Fruit fly (Drosophila melanogaster) whole organism, wandering third instar larva: ENCODE measurements around the gene CG3618.

Source experiments
- Abd-B ChIP-seq: fragments of >200 bp; optimal IDR thresholded peaks from 2 replicates; lab custom pipeline; 2017; ENCODE audit warnings: missing biosample characterization, missing genetic modification characterization
- CG32264 ChIP-seq: fragments of 200-800 bp; sonication (Bioruptor generic); optimal IDR thresholded peaks from 2 replicates; lab custom pipeline; 2016; ENCODE audit warnings: missing biosample characterization, missing genetic modification characterization
- CG9705 ChIP-seq: fragments of 200-800 bp; sonication (Bioruptor generic); optimal IDR thresholded peaks from 2 replicates; lab custom pipeline; 2018; ENCODE audit warnings: missing biosample characterization, mild to moderate bottlenecking, missing genetic modification characterization
- CrebA ChIP-seq: fragments of 200-800 bp; sonication (Bioruptor generic); optimal IDR thresholded peaks from 2 replicates; lab custom pipeline; 2016; ENCODE audit warnings: missing biosample characterization, mild to moderate bottlenecking, missing genetic modification characterization, borderline replicate concordance
- Dfd ChIP-seq: fragments of >200 bp; optimal IDR thresholded peaks from 2 replicates; lab custom pipeline; 2017; ENCODE audit warnings: missing biosample characterization, missing genetic modification characterization
- Dif ChIP-seq: fragments of 200-275, 200-300 bp; sonication (Bioruptor generic); optimal IDR thresholded peaks from 2 replicates; lab custom pipeline; 2018; ENCODE audit warnings: missing biosample characterization, missing genetic modification characterization; ENCODE audit not compliant: partially characterized antibody
- GATAd ChIP-seq: sonication (Bioruptor generic); optimal IDR thresholded peaks from 2 replicates; lab custom pipeline; 2016; ENCODE audit warnings: missing biosample characterization, missing genetic modification characterization
- HLH106 ChIP-seq: fragments of 200-800 bp; optimal IDR thresholded peaks from 3 replicates; lab custom pipeline; 2019; ENCODE audit warnings: missing biosample characterization, mild to moderate bottlenecking, missing genetic modification characterization, moderate library complexity
- Hnf4 ChIP-seq: fragments of 200-800 bp; sonication (Bioruptor generic); optimal IDR thresholded peaks from 2 replicates; lab custom pipeline; 2016; ENCODE audit warnings: missing biosample characterization, mild to moderate bottlenecking, missing genetic modification characterization
- Hr78 ChIP-seq: fragments of >200 bp; optimal IDR thresholded peaks from 2 replicates; lab custom pipeline; 2017; ENCODE audit warnings: missing biosample characterization, missing genetic modification characterization
- Hr83 ChIP-seq: fragments of 200-300 bp; sonication (Bioruptor generic); optimal IDR thresholded peaks from 2 replicates; lab custom pipeline; 2016; ENCODE audit warnings: missing biosample characterization, mild to moderate bottlenecking, missing genetic modification characterization, moderate library complexity; ENCODE audit not compliant: poor library complexity, severe bottlenecking
- Jra ChIP-seq: sonication (Bioruptor generic); optimal IDR thresholded peaks from 2 replicates; lab custom pipeline; 2016; ENCODE audit warnings: missing biosample characterization, missing genetic modification characterization
- Mio ChIP-seq: sonication (Bioruptor generic); optimal IDR thresholded peaks from 2 replicates; lab custom pipeline; 2016; ENCODE audit warnings: missing biosample characterization, missing genetic modification characterization
- Myc ChIP-seq: fragments of >200 bp; optimal IDR thresholded peaks from 2 replicates; lab custom pipeline; 2017
- N ChIP-seq: fragments of >200 bp; optimal IDR thresholded peaks from 2 replicates; lab custom pipeline; 2018; ENCODE audit warnings: missing biosample characterization, missing external identifiers, missing genetic modification characterization
- OdsH ChIP-seq: fragments of 200-800 bp; sonication (Bioruptor generic); optimal IDR thresholded peaks from 2 replicates; lab custom pipeline; 2016; ENCODE audit warnings: missing biosample characterization, mild to moderate bottlenecking, missing genetic modification characterization
- Rel ChIP-seq, 2 experiments: fragments of 200-800 bp; sonication (Bioruptor generic) in 1 of 2; optimal IDR thresholded peaks; 2 replicates in 1 of 2; 3 replicates in 1 of 2; lab custom pipeline; 2016 to 2019; ENCODE audit warnings: mild to moderate bottlenecking in 2 of 2, missing biosample characterization in 2 of 2, missing genetic modification characterization in 2 of 2, moderate library complexity in 1 of 2
- Sp1 ChIP-seq: fragments of 200-800 bp; sonication (Bioruptor generic); optimal IDR thresholded peaks from 3 replicates; lab custom pipeline; 2019; ENCODE audit warnings: missing biosample characterization, mild to moderate bottlenecking, missing genetic modification characterization, moderate library complexity
- Vsx2 ChIP-seq: fragments of 200-300, 225-300 bp; sonication (Bioruptor generic); optimal IDR thresholded peaks from 2 replicates; lab custom pipeline; 2018; ENCODE audit warnings: missing biosample characterization, missing genetic modification characterization; ENCODE audit not compliant: partially characterized antibody
- br ChIP-seq: fragments of 200-800 bp; sonication (Bioruptor generic); optimal IDR thresholded peaks from 2 replicates; lab custom pipeline; 2016; ENCODE audit warnings: missing biosample characterization, missing genetic modification characterization
- brk ChIP-seq: fragments of 200-800 bp; sonication (Bioruptor generic); optimal IDR thresholded peaks from 2 replicates; lab custom pipeline; 2016; ENCODE audit warnings: missing biosample characterization, mild to moderate bottlenecking, missing genetic modification characterization
- dl ChIP-seq, 2 experiments: fragments of 175-275, 200-275 bp in 1 of 2; fragments of 200-275 bp in 1 of 2; sonication (Bioruptor generic); optimal IDR thresholded peaks; lab custom pipeline; 2018; ENCODE audit warnings: mild to moderate bottlenecking in 2 of 2, missing biosample characterization in 2 of 2, missing genetic modification characterization in 2 of 2, moderate library complexity in 2 of 2; ENCODE audit not compliant: partially characterized antibody in 2 of 2, insufficient read depth in 1 of 2
- dmrt93B ChIP-seq: fragments of 200-800 bp; sonication (Bioruptor generic); optimal IDR thresholded peaks from 2 replicates; lab custom pipeline; 2018; ENCODE audit warnings: missing biosample characterization, mild to moderate bottlenecking, missing genetic modification characterization
- dsf ChIP-seq: sonication (Bioruptor generic); optimal IDR thresholded peaks from 2 replicates; lab custom pipeline; 2016; ENCODE audit warnings: missing biosample characterization, missing genetic modification characterization, borderline replicate concordance
- ey ChIP-seq: fragments of 200-800 bp; sonication (Bioruptor generic); optimal IDR thresholded peaks from 2 replicates; lab custom pipeline; 2016; ENCODE audit warnings: missing biosample characterization, missing genetic modification characterization
- foxo ChIP-seq, 2 experiments: fragments of 200-800 bp; sonication (Bioruptor generic); optimal IDR thresholded peaks; 2 replicates in 1 of 2; 3 replicates in 1 of 2; lab custom pipeline; 2016 to 2017; ENCODE audit warnings: missing biosample characterization in 2 of 2, missing genetic modification characterization in 2 of 2
- fru ChIP-seq: fragments of 200-800 bp; sonication (Bioruptor generic); optimal IDR thresholded peaks from 3 replicates; lab custom pipeline; 2016; ENCODE audit warnings: missing biosample characterization, mild to moderate bottlenecking, missing genetic modification characterization
- h ChIP-seq: fragments of 200-800 bp; sonication (Bioruptor generic); optimal IDR thresholded peaks from 3 replicates; lab custom pipeline; 2016; ENCODE audit warnings: missing biosample characterization, mild to moderate bottlenecking, missing genetic modification characterization
- jim ChIP-seq: fragments of 175-275, 200-325 bp; sonication (Bioruptor generic); optimal IDR thresholded peaks from 2 replicates; lab custom pipeline; 2016; ENCODE audit warnings: missing biosample characterization, mild to moderate bottlenecking, missing genetic modification characterization
- lola ChIP-seq: fragments of >200 bp; optimal IDR thresholded peaks from 2 replicates; lab custom pipeline; 2017; ENCODE audit warnings: missing biosample characterization, missing genetic modification characterization
- pan ChIP-seq: fragments of >200 bp; optimal IDR thresholded peaks from 2 replicates; lab custom pipeline; 2017
- psq ChIP-seq: fragments of 200-800 bp; sonication (Bioruptor generic); optimal IDR thresholded peaks from 3 replicates; lab custom pipeline; 2017; ENCODE audit warnings: missing biosample characterization, mild to moderate bottlenecking, missing genetic modification characterization, moderate library complexity
- rgr ChIP-seq: fragments of 200-800 bp; sonication (Bioruptor generic); optimal IDR thresholded peaks from 3 replicates; lab custom pipeline; 2016; ENCODE audit warnings: missing biosample characterization, mild to moderate bottlenecking, missing genetic modification characterization
- sage ChIP-seq: fragments of 200-800 bp; sonication (Bioruptor generic); optimal IDR thresholded peaks from 2 replicates; lab custom pipeline; 2016; ENCODE audit warnings: missing biosample characterization, mild to moderate bottlenecking, missing genetic modification characterization
- sv ChIP-seq: fragments of 200-800 bp; sonication (Bioruptor generic); optimal IDR thresholded peaks from 3 replicates; lab custom pipeline; 2016; ENCODE audit warnings: missing biosample characterization, missing genetic modification characterization
- tai ChIP-seq: sonication (Bioruptor generic); optimal IDR thresholded peaks from 2 replicates; lab custom pipeline; 2016; ENCODE audit warnings: missing biosample characterization, missing genetic modification characterization
- usp ChIP-seq: fragments of >200 bp; optimal IDR thresholded peaks from 2 replicates; lab custom pipeline; 2017; ENCODE audit warnings: missing biosample characterization, missing genetic modification characterization
- woc ChIP-seq: sonication (Bioruptor generic); optimal IDR thresholded peaks from 2 replicates; lab custom pipeline; 2016; ENCODE audit warnings: missing biosample characterization, mild to moderate bottlenecking, missing genetic modification characterization

Gene CG3618

DNA sequence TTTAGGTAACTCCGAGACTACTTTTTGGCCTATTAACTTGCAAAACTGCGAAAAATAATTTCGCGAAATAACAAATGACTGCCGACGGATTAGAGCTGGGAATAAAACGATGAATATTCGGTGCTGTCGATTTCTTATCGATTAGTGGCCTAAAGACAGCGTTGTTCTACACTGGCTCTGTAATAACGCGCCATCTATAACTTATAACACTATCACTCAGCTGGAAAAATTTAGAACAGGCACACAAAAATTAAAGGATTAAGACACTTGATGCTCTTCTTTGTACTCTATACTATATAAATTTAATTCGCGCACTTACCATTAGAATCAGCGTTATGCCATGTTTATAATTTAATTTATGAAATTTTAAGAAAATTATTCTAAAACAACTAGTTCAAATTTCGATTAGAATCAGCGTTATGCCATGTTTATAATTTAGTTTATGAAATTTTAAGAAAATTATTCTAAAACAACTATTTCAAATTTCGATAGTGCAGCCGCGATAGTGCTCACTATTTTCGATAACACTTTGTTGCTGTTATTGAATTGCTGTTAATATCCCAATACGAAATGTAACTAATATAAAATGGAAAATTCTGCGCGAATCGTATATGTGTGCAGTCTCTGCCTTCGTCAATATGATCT, 25.7 kb upstream of the CG3618 start, which contains the start of the genes CSN3 and CG11456 (continued):
- TF ChIP-seq lola (no peak), Hnf4 (peak; percentile 77), CG9705 (GFP tag; lab: Kevin White, UChicago) (no peak), brk (peak; percentile 66), sv (GFP tag; lab: Kevin White, UChicago) (peak; percentile 47), dl (GFP tag; optimal IDR thresholded peaks at IDR 0.05; lab: Kevin White, UChicago; ENCODE audit: insufficient read depth in 1 of 2, partially characterized antibody in 2 of 2) (no peak), dsf (GFP tag; lab: Kevin White, UChicago) (no peak), psq (peak; percentile 11), br (GFP tag; lab: Kevin White, UChicago) (no peak), Myc (lab: Kevin White, UChicago) (peak; percentile 56), CG32264 (no peak), fru (GFP tag; lab: Kevin White, UChicago) (peak; percentile 62)

DNA sequence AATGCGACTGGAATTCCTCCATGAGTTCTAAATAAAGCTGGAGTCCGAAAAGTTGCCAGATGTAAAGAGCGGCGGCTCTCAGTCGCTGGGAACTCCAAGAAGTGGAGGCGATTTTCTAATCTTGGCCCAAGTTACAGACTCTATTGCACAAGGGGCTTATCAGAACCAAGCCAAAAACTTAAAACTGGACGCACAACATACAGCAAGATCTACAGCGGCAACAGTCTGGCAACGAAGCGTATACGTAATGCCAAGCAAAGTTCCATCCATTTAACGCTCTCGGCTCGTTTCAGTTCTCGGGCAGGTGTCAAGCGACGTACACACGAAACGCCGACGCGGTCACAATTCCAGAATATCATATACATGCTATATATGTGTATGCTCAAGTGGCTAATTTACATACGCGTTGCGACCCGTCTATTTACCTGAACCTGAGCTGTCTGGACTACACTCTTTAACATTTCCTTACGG, 22.0 kb upstream of the CG3618 start:
- no peak for TF ChIP-seq sv (GFP tag; lab: Kevin White, UChicago)
- TF ChIP-seq dsf (GFP tag; lab: Kevin White, UChicago), result no peak
- no peak for TF ChIP-seq Rel (GFP tag; optimal IDR thresholded peaks at IDR 0.05; lab: Kevin White, UChicago)
- TF ChIP-seq Rel (tag; optimal IDR thresholded peaks at IDR 0.05; lab: Kevin White, UChicago), result no peak
- TF ChIP-seq jim (GFP tag; lab: Kevin White, UChicago), result no peak
- no peak for TF ChIP-seq Abd-B (GFP tag; lab: Kevin White, UChicago)

DNA sequence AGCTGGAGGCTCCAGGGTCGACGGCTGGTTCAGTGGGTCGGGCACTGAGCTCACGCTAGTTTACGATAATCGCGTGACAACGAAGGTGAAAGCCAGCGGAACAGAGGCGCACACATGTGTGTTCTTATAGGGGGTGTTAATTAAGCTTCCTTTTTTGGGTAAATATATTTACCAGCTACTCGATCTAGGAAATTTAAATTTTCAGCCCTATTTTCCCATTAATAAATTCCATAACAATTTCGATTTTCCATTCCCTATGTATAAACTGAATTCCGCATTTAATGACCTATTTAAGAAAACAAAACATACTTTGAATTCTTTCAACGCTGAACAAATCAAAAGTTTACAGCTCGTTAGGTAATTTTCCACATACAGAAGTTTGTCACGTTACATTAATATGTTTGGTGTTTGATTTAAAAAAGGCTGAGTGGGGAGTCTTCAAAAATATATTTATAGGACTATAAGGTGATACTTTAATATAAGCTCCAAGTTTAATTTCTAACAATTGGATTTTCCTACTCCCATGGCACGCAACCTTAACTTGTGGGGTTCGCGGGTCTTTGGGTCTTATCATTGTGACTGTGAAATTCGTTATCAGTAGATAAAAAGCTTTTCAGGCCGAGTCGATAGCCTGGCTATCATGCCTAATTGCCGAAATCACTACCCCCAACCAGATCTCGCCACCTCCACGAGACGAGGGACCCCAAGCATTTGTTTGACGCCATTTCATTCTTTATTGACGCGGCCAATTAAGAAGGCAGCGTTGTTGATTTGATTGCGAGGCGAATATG, 21.4 kb upstream of the CG3618 start, which contains the start of gene CG13255:
Gene CG13255 (plus strand): TSS at position 449 of the 791 bp plus-strand sequence.
- TF ChIP-seq Mio, result no peak
- TF ChIP-seq Myc (lab: Kevin White, UChicago), result no peak
- TF ChIP-seq jim (GFP tag; lab: Kevin White, UChicago), result no peak
- TF ChIP-seq Dfd (GFP tag; lab: Kevin White, UChicago), result no peak
- no peak for TF ChIP-seq Rel (GFP tag; optimal IDR thresholded peaks at IDR 0.05; lab: Kevin White, UChicago)
- TF ChIP-seq Rel (tag; optimal IDR thresholded peaks at IDR 0.05; lab: Kevin White, UChicago), result no peak
- peak; percentile 52 for TF ChIP-seq fru (GFP tag; lab: Kevin White, UChicago)
- no peak for TF ChIP-seq pan
- TF ChIP-seq Hr78 (GFP tag; lab: Kevin White, UChicago), result no peak
- peak; percentile 24 for TF ChIP-seq Sp1 (GFP tag; lab: Kevin White, UChicago)
- TF ChIP-seq CG9705 (GFP tag; lab: Kevin White, UChicago), result no peak
- TF ChIP-seq dl (GFP tag; optimal IDR thresholded peaks at IDR 0.05; lab: Kevin White, UChicago; ENCODE audit: insufficient read depth in 1 of 2, partially characterized antibody in 2 of 2), result no peak
- TF ChIP-seq woc (GFP tag; lab: Kevin White, UChicago), result no peak
- TF ChIP-seq lola, result no peak
- TF ChIP-seq GATAd (GFP tag; lab: Kevin White, UChicago), result no peak
- TF ChIP-seq N (GFP tag; lab: Kevin White, UChicago), result no peak
- TF ChIP-seq HLH106, result peak; percentile 50
- no peak for TF ChIP-seq Jra
- no peak for TF ChIP-seq Dif
- no peak for TF ChIP-seq sv (GFP tag; lab: Kevin White, UChicago)
- TF ChIP-seq brk, result no peak
- TF ChIP-seq rgr, result peak; percentile 27
- no peak for TF ChIP-seq Hnf4
- peak in 1 of 2 experiments; percentile 74 for TF ChIP-seq foxo (GFP tag; optimal IDR thresholded peaks at IDR 0.05; lab: Kevin White, UChicago)
- TF ChIP-seq dmrt93B (GFP tag; lab: Kevin White, UChicago), result peak; percentile 39
- TF ChIP-seq dsf (GFP tag; lab: Kevin White, UChicago), result no peak
- TF ChIP-seq psq, result peak; percentile 35
- peak; percentile 26 for TF ChIP-seq Hr83
- TF ChIP-seq usp (GFP tag; lab: Kevin White, UChicago), result no peak
- peak; percentile 48 for TF ChIP-seq h
- no peak for TF ChIP-seq CG32264
- TF ChIP-seq Abd-B (GFP tag; lab: Kevin White, UChicago), result no peak
- TF ChIP-seq br (GFP tag; lab: Kevin White, UChicago), result peak; percentile 41
- no peak for TF ChIP-seq CrebA
- TF ChIP-seq ey (GFP tag; lab: Kevin White, UChicago), result peak; percentile 61
- TF ChIP-seq sage (GFP tag; lab: Kevin White, UChicago), result no peak
- peak; percentile 50 for TF ChIP-seq tai
- TF ChIP-seq Vsx2, result peak; percentile 49
- TF ChIP-seq OdsH (GFP tag; lab: Kevin White, UChicago), result peak; percentile 63
